Fruit fly (Drosophila melanogaster) whole organism, embryonic: ENCODE measurements around the gene Cyp318a1.
A peak's percentile ranks its signal among the peaks of the same experiment; 100 is the strongest.

ENCODE experiments used
- Ada2b ChIP-seq: fragments of 200-800 bp; sonication (Bioruptor generic); IDR thresholded peaks from 2 replicates; pipeline ENCODE4 v1.3.6; 2022; ENCODE audit warnings: missing biosample characterization, missing genetic modification characterization
- Atf-2 ChIP-seq: fragments of 200-800 bp; sonication (Bioruptor generic); optimal IDR thresholded peaks from 2 replicates; lab custom pipeline; 2016; ENCODE audit warnings: missing biosample characterization, missing genetic modification characterization
- CG10462 ChIP-seq: fragments of 200-800 bp; sonication (Bioruptor generic); optimal IDR thresholded peaks from 2 replicates; lab custom pipeline; 2016; ENCODE audit warnings: missing biosample characterization, missing genetic modification characterization
- CG10543 ChIP-seq: fragments of 200-800 bp; sonication (Bioruptor generic); optimal IDR thresholded peaks from 3 replicates; lab custom pipeline; 2017; ENCODE audit warnings: missing biosample characterization, mild to moderate bottlenecking, missing genetic modification characterization, moderate library complexity
- CG11085 ChIP-seq: fragments of 200-800 bp; sonication (Bioruptor generic); IDR thresholded peaks from 2 replicates; pipeline ENCODE4 v1.3.6; 2022; ENCODE audit warnings: missing biosample characterization, missing genetic modification characterization
- CG12155 ChIP-seq: fragments of 200-800 bp; sonication (Bioruptor generic); optimal IDR thresholded peaks from 3 replicates; lab custom pipeline; 2016; ENCODE audit warnings: missing biosample characterization, missing genetic modification characterization
- CG12219 ChIP-seq: fragments of 200-800 bp; sonication (Bioruptor generic); optimal IDR thresholded peaks from 3 replicates; lab custom pipeline; 2018; ENCODE audit warnings: missing biosample characterization, mild to moderate bottlenecking, missing genetic modification characterization
- CG15011 ChIP-seq: fragments of 200-800 bp; sonication (Bioruptor generic); optimal IDR thresholded peaks from 3 replicates; lab custom pipeline; 2018; ENCODE audit warnings: missing biosample characterization, mild to moderate bottlenecking, missing genetic modification characterization
- CG18619 ChIP-seq: fragments of 200-800 bp; sonication (Bioruptor generic); optimal IDR thresholded peaks from 3 replicates; lab custom pipeline; 2017; ENCODE audit warnings: missing biosample characterization, mild to moderate bottlenecking, missing genetic modification characterization
- CG30403 ChIP-seq: fragments of 200-800 bp; sonication (Bioruptor generic); optimal IDR thresholded peaks from 3 replicates; lab custom pipeline; 2016; ENCODE audit warnings: missing biosample characterization, missing genetic modification characterization
- CG31365 ChIP-seq: fragments of 200-800 bp; sonication (Bioruptor generic); optimal IDR thresholded peaks from 2 replicates; lab custom pipeline; 2018; ENCODE audit warnings: missing biosample characterization, mild to moderate bottlenecking, missing genetic modification characterization
- CG32767 ChIP-seq: fragments of 200-800 bp; sonication (Bioruptor generic); IDR thresholded peaks from 2 replicates; pipeline ENCODE4 v1.3.6; 2022; ENCODE audit warnings: missing biosample characterization, missing genetic modification characterization
- CG34224 ChIP-seq: fragments of 200-800 bp; sonication (Bioruptor generic); IDR thresholded peaks from 3 replicates; pipeline ENCODE4 v1.3.6; 2022; ENCODE audit warnings: missing biosample characterization, missing genetic modification characterization; ENCODE audit not compliant: partially characterized antibody
- CG4404 ChIP-seq: fragments of 200-800 bp; sonication (Bioruptor generic); IDR thresholded peaks from 2 replicates; pipeline ENCODE4 v1.3.6; 2022; ENCODE audit warnings: missing biosample characterization, missing genetic modification characterization
- CG4820 ChIP-seq: fragments of 200-800 bp; sonication (Bioruptor generic); optimal IDR thresholded peaks from 3 replicates; lab custom pipeline; 2016; ENCODE audit warnings: missing biosample characterization, missing genetic modification characterization
- CG4854 ChIP-seq: fragments of 200-800 bp; sonication (Bioruptor generic); optimal IDR thresholded peaks from 2 replicates; lab custom pipeline; 2016; ENCODE audit warnings: missing biosample characterization, missing genetic modification characterization, inconsistent platforms
- CG5953 ChIP-seq: fragments of 200-800 bp; sonication (Bioruptor generic); IDR thresholded peaks from 2 replicates; pipeline ENCODE4 v1.3.6; 2022; ENCODE audit warnings: missing biosample characterization, missing genetic modification characterization
- CG7357 ChIP-seq: fragments of 200-800 bp; sonication (Bioruptor generic); IDR thresholded peaks from 3 replicates; pipeline ENCODE4 v1.3.6; 2022; ENCODE audit warnings: missing biosample characterization, missing genetic modification characterization
- CG8290 ChIP-seq, 3 experiments: fragments of 200-800 bp; sonication (Bioruptor generic); optimal IDR thresholded peaks; 2 replicates each; lab custom pipeline; 2016 to 2019; ENCODE audit warnings: missing biosample characterization in 3 of 3, missing genetic modification characterization in 3 of 3, mild to moderate bottlenecking in 2 of 3, moderate library complexity in 1 of 3
- CG9932 ChIP-seq: fragments of 200-800 bp; sonication (Bioruptor generic); IDR thresholded peaks from 2 replicates; pipeline ENCODE4 v1.3.6; 2022; ENCODE audit warnings: missing biosample characterization, missing genetic modification characterization
- CHES-1-like ChIP-seq: fragments of 200-800 bp; sonication (Bioruptor generic); optimal IDR thresholded peaks from 2 replicates; lab custom pipeline; 2016; ENCODE audit warnings: missing biosample characterization, missing genetic modification characterization
- D19A ChIP-seq: fragments of 200-800 bp; optimal IDR thresholded peaks from 3 replicates; lab custom pipeline; 2019; ENCODE audit warnings: missing biosample characterization, mild to moderate bottlenecking, missing genetic modification characterization, moderate library complexity
- Ets65A ChIP-seq: fragments of 200-800 bp; sonication (Bioruptor generic); peaks from one replicate; lab custom pipeline; 2016; ENCODE audit warnings: missing biosample characterization, missing genetic modification characterization
- Fer2 ChIP-seq: fragments of 200-800 bp; sonication (Bioruptor generic); optimal IDR thresholded peaks from 2 replicates; lab custom pipeline; 2018; ENCODE audit warnings: missing biosample characterization, mild to moderate bottlenecking, missing genetic modification characterization, moderate library complexity
- Gsc ChIP-seq: fragments of 200-800 bp; sonication (Bioruptor generic); IDR thresholded peaks from 2 replicates; pipeline ENCODE4 v1.3.6; 2022; ENCODE audit warnings: missing biosample characterization, missing genetic modification characterization
- HHEX ChIP-seq: fragments of 200-800 bp; sonication (Bioruptor generic); optimal IDR thresholded peaks from 3 replicates; lab custom pipeline; 2017; ENCODE audit warnings: missing biosample characterization, mild to moderate bottlenecking, missing genetic modification characterization, missing genetic modification reagents
- Hr39 ChIP-seq: fragments of >200 bp; optimal IDR thresholded peaks from 2 replicates; lab custom pipeline; 2017
- Myb ChIP-seq: fragments of 200-800 bp; sonication (Bioruptor generic); optimal IDR thresholded peaks from 2 replicates; lab custom pipeline; 2016; ENCODE audit warnings: missing biosample characterization, missing genetic modification characterization
- NK7.1 ChIP-seq: fragments of 200-800 bp; sonication (Bioruptor generic); optimal IDR thresholded peaks from 3 replicates; lab custom pipeline; 2016; ENCODE audit warnings: missing biosample characterization, missing genetic modification characterization
- Neu2 ChIP-seq: fragments of 200-800 bp; sonication (Bioruptor generic); optimal IDR thresholded peaks from 3 replicates; lab custom pipeline; 2016; ENCODE audit warnings: missing biosample characterization, missing genetic modification characterization, borderline replicate concordance
- Opbp ChIP-seq: fragments of 200-800 bp; sonication (Bioruptor generic); IDR thresholded peaks from 3 replicates; pipeline ENCODE4 v1.3.6; 2022; ENCODE audit warnings: missing biosample characterization, missing genetic modification characterization; ENCODE audit not compliant: partially characterized antibody
- Rx ChIP-seq: fragments of 200-800 bp; sonication (Bioruptor generic); IDR thresholded peaks from 2 replicates; pipeline ENCODE4 v1.3.6; 2022; ENCODE audit warnings: missing biosample characterization, missing genetic modification characterization
- Side ChIP-seq: fragments of 200-800 bp; sonication (Bioruptor generic); optimal IDR thresholded peaks from 2 replicates; lab custom pipeline; 2016; ENCODE audit warnings: missing biosample characterization, missing genetic modification characterization
- Sry-δ ChIP-seq: fragments of 200-800 bp; sonication (Bioruptor generic); optimal IDR thresholded peaks from 2 replicates; lab custom pipeline; 2016; ENCODE audit warnings: missing biosample characterization, missing genetic modification characterization
- Stat92E ChIP-seq, 3 experiments: fragments of >200 bp in 2 of 3; fragments of 200-800 bp in 1 of 3; sonication (Bioruptor generic) in 1 of 3; optimal IDR thresholded peaks; 2 replicates each; lab custom pipeline; 2017 to 2019; ENCODE audit warnings: missing biosample characterization in 3 of 3, missing genetic modification characterization in 3 of 3, mild to moderate bottlenecking in 1 of 3, moderate library complexity in 1 of 3
- bcd ChIP-seq: fragments of 200-800 bp; sonication (Bioruptor generic); optimal IDR thresholded peaks from 2 replicates; lab custom pipeline; 2017; ENCODE audit warnings: missing biosample characterization, mild to moderate bottlenecking, missing genetic modification characterization
- da ChIP-seq: fragments of 200-800 bp; sonication (Bioruptor generic); optimal IDR thresholded peaks from 2 replicates; lab custom pipeline; 2016; ENCODE audit warnings: missing biosample characterization, missing genetic modification characterization
- dysf ChIP-seq: fragments of 200-800 bp; sonication (Bioruptor generic); IDR thresholded peaks from 3 replicates; pipeline ENCODE4 v1.3.6; 2022; ENCODE audit warnings: missing biosample characterization, missing genetic modification characterization
- insv ChIP-seq, 2 experiments: fragments of 200-800 bp; sonication (Bioruptor generic); optimal IDR thresholded peaks; 3 replicates each; lab custom pipeline; 2016 to 2018; ENCODE audit warnings: missing biosample characterization in 2 of 2, missing genetic modification characterization in 2 of 2
- jing ChIP-seq: fragments of 200-800 bp; sonication (Bioruptor generic); optimal IDR thresholded peaks from 2 replicates; lab custom pipeline; 2018; ENCODE audit warnings: missing biosample characterization, mild to moderate bottlenecking, missing genetic modification characterization
- knrl ChIP-seq: fragments of 200-800 bp; sonication (Bioruptor generic); IDR thresholded peaks from 3 replicates; pipeline ENCODE4 v1.3.6; 2022; ENCODE audit warnings: missing biosample characterization, missing genetic modification characterization; ENCODE audit not compliant: partially characterized antibody
- maf-S ChIP-seq: fragments of 200-800 bp; sonication (Bioruptor generic); optimal IDR thresholded peaks from 2 replicates; lab custom pipeline; 2016; ENCODE audit warnings: missing biosample characterization, missing genetic modification characterization
- prd ChIP-seq, 3 experiments: fragments of >200 bp in 2 of 3; fragments of 200-800 bp in 1 of 3; sonication (Bioruptor generic) in 1 of 3; optimal IDR thresholded peaks in 2 of 3; IDR thresholded peaks in 1 of 3; 2 replicates in 2 of 3; 3 replicates in 1 of 3; pipeline versions ENCODE4 v1.3.6 to Lab custom; 2017 to 2022; ENCODE audit warnings: missing biosample characterization in 1 of 3, missing genetic modification characterization in 1 of 3
- sc ChIP-seq, 3 experiments: fragments of >200 bp in 2 of 3; fragments of 200-800 bp in 1 of 3; sonication (Bioruptor generic) in 1 of 3; optimal IDR thresholded peaks; 2 replicates in 2 of 3; 3 replicates in 1 of 3; lab custom pipeline; 2017; ENCODE audit warnings: mild to moderate bottlenecking in 1 of 3, missing biosample characterization in 1 of 3, missing genetic modification characterization in 1 of 3, missing genetic modification reagents in 1 of 3
- scrt ChIP-seq: fragments of 200-800 bp; sonication (Bioruptor generic); optimal IDR thresholded peaks from 2 replicates; lab custom pipeline; 2018; ENCODE audit warnings: missing biosample characterization, mild to moderate bottlenecking, missing genetic modification characterization, moderate library complexity
- ssp ChIP-seq: fragments of 200-800 bp; sonication (Bioruptor generic); IDR thresholded peaks from 2 replicates; pipeline ENCODE4 v1.3.6; 2022; ENCODE audit warnings: missing biosample characterization, missing genetic modification characterization
- tin ChIP-seq: fragments of 200-800 bp; sonication (Bioruptor generic); optimal IDR thresholded peaks from 3 replicates; lab custom pipeline; 2016; ENCODE audit warnings: missing biosample characterization, missing genetic modification characterization
- tna ChIP-seq: fragments of 200-800 bp; sonication (Bioruptor generic); IDR thresholded peaks from 2 replicates; pipeline ENCODE4 v1.3.6; 2022; ENCODE audit warnings: missing biosample characterization, missing genetic modification characterization; ENCODE audit not compliant: partially characterized antibody
- ttk ChIP-seq: fragments of 200-800 bp; sonication (Bioruptor generic); IDR thresholded peaks from 2 replicates; pipeline ENCODE4 v2.1.2; 2022; ENCODE audit warnings: missing biosample characterization, missing genetic modification characterization

The Cyp318a1 gene

dm6 chrX:12028825-12029514, 3.5 kb upstream of the Cyp318a1 start, which contains the start of gene Usp7 (continued):
- TF ChIP-seq maf-S (GFP tag; lab: Kevin White, UChicago) (peak; percentile 2), CG11085 (peak; percentile 45; the same call in 1 of the 2 replicates), CG31365 (no peak), CG4404 (GFP tag; lab: Robert Waterston, UW) (no peak), Opbp (GFP tag; lab: Robert Waterston, UW) (peak; percentile 96), Atf-2 (GFP tag; lab: Kevin White, UChicago) (no peak), Hr39 (lab: Kevin White, UChicago) (no peak), Stat92E (GFP tag; optimal IDR thresholded peaks at IDR 0.05; lab: Kevin White, UChicago) (no peak), Side (GFP tag; lab: Kevin White, UChicago) (no peak), CG10543 (GFP tag; lab: Kevin White, UChicago) (no peak), sc (optimal IDR thresholded peaks at IDR 0.05; lab: Kevin White, UChicago) (no peak), sc (GFP tag; optimal IDR thresholded peaks at IDR 0.05; lab: Kevin White, UChicago) (no peak), scrt (GFP tag; lab: Kevin White, UChicago) (no peak), bcd (GFP tag; lab: Kevin White, UChicago) (no peak), Ets65A (peak; percentile 58), Fer2 (tag; lab: Kevin White, UChicago) (no peak), insv (GFP tag; optimal IDR thresholded peaks at IDR 0.05; lab: Kevin White, UChicago) (no peak), Ada2b (GFP tag; lab: Robert Waterston, UW) (no peak), CG32767 (no peak), Gsc (GFP tag; lab: Robert Waterston, UW) (no peak), NK7.1 (GFP tag; lab: Kevin White, UChicago) (no peak), CG12155 (GFP tag; lab: Kevin White, UChicago) (no peak), CG15011 (GFP tag; lab: Kevin White, UChicago) (no peak), CG34224 (peak; percentile 91), tna (peak; percentile 92), CG12219 (no peak), D19A (peak; percentile 7), CG7357 (GFP tag; lab: Robert Waterston, UW) (peak; percentile 51; the same call in 1 of the 3 replicates), CG9932 (GFP tag; lab: Robert Waterston, UW) (peak; percentile 68), CG4854 (GFP tag; lab: Kevin White, UChicago) (no peak), Rx (GFP tag; lab: Robert Waterston, UW) (peak; percentile 15; the same call in 1 of the 2 replicates), CG4820 (GFP tag; lab: Kevin White, UChicago) (no peak), tin (GFP tag; lab: Kevin White, UChicago) (no peak), dysf (peak; percentile 6; the same call in 1 of the 3 replicates), da (GFP tag; lab: Kevin White, UChicago) (no peak), CHES-1-like (GFP tag; lab: Kevin White, UChicago) (no peak), HHEX (GFP tag; lab: Kevin White, UChicago) (no peak), CG30403 (GFP tag; lab: Kevin White, UChicago) (peak; percentile 20), CG8290 (GFP tag; optimal IDR thresholded peaks at IDR 0.05; lab: Kevin White, UChicago) (peak; percentile 83), CG8290 (tag; optimal IDR thresholded peaks at IDR 0.05; lab: Kevin White, UChicago) (no peak), knrl (peak; percentile 96), Myb (GFP tag; lab: Kevin White, UChicago) (peak; percentile 26), jing (GFP tag; lab: Kevin White, UChicago) (no peak), Sry-δ (peak; percentile 80), CG10462 (GFP tag; lab: Kevin White, UChicago) (no peak), CG5953 (GFP tag; lab: Robert Waterston, UW) (no peak), Neu2 (GFP tag; lab: Kevin White, UChicago) (no peak), ttk (GFP tag; lab: Robert Waterston, UW) (no peak), CG18619 (GFP tag; lab: Kevin White, UChicago) (no peak), prd (optimal IDR thresholded peaks at IDR 0.05; lab: Kevin White, UChicago) (no peak), prd (GFP tag; IDR thresholded peaks at IDR 0.05; lab: Robert Waterston, UW) (0 out of 3 replicates have a peak, but pooled peaks have one; percentile 28), ssp (GFP tag; lab: Robert Waterston, UW) (peak; percentile 94)
